Worm (Caenorhabditis elegans): ENCODE measurements around the gene clec-76.

clec-76 gene

DNA sequence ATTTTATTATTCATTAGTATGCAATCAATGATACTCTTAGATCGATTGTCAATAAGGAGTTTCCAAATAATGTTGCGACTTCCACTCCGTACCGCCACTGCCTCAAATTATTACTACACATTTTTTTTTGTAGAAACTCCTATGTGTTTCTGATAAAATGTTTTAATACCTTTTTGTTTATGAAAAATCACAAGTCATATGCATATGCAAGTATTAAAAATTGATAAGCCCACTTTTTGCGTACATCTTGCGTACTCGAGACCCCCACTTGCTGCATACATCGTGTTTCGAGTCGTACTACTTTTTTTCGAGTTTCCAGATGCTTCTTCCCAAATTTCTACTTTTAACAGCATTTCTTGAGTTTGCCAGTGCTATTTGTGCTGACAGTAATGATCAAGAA lies at the start of gene clec-76:
TSS of gene clec-76 (plus strand) at position 234 of the 400 bp plus-strand sequence.
- TF ChIP-seq nhr-28 (tag; optimal IDR thresholded peaks at IDR 0.05), result no peak
- no peak for TF ChIP-seq nhr-237 (tag; optimal IDR thresholded peaks at IDR 0.05)
- no peak for TF ChIP-seq tbx-8 (GFP tag; optimal IDR thresholded peaks at IDR 0.05)
- no peak for TF ChIP-seq ham-2 (GFP tag; optimal IDR thresholded peaks at IDR 0.05)
- TF ChIP-seq M03D4.4 (tag; optimal IDR thresholded peaks at IDR 0.05), result no peak
- no peak for TF ChIP-seq nhr-12 (tag; optimal IDR thresholded peaks at IDR 0.05)
- TF ChIP-seq mep-1 (tag; optimal IDR thresholded peaks at IDR 0.05), result no peak
- TF ChIP-seq zip-8 (tag; optimal IDR thresholded peaks at IDR 0.05), result no peak
- TF ChIP-seq ceh-43 (GFP tag; optimal IDR thresholded peaks at IDR 0.05), result no peak
- TF ChIP-seq bed-3 (GFP tag; optimal IDR thresholded peaks at IDR 0.05), result no peak
- TF ChIP-seq mab-5 (tag; optimal IDR thresholded peaks at IDR 0.05), result no peak
- TF ChIP-seq sptf-1 (tag; optimal IDR thresholded peaks at IDR 0.05), result no peak

DNA sequence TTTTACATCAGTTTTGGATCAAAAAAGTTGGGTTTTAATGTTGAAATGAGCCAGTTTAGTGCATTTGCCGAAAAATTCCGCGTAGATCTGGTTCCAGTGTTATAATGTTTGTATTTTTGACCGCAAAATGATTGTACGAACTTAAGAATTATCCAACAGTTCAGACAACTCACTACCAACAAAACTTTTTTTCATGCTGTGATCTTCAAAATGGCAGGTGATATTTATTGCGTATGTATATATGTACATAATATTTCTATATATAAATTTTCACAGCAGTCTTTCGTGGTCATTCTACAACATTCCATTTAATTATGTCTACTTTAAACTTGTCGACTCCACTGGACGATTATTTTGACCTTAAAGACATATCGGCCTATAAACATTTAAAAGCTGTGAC lies 49.8 kb upstream of the clec-76 start, which contains the start of gene srz-20:
TSS of gene srz-20 (plus strand) at position 301 of the 400 bp plus-strand sequence.
- TF ChIP-seq snpc-4 (tag; optimal IDR thresholded peaks at IDR 0.05) (no peak), unc-120 (tag; optimal IDR thresholded peaks at IDR 0.05; ENCODE audit: poor library complexity, severe bottlenecking) (no peak), unc-39 (tag; optimal IDR thresholded peaks at IDR 0.05) (no peak), sptf-1 (tag; optimal IDR thresholded peaks at IDR 0.05) (no peak), drap-1 (GFP tag; optimal IDR thresholded peaks at IDR 0.05) (no peak), cnd-1 (tag; optimal IDR thresholded peaks at IDR 0.05) (no peak), elt-3 (tag; optimal IDR thresholded peaks at IDR 0.05) (no peak), mab-5 (tag; optimal IDR thresholded peaks at IDR 0.05) (no peak), lsy-2 (tag; optimal IDR thresholded peaks at IDR 0.05) (no peak), ces-1 (GFP tag; optimal IDR thresholded peaks at IDR 0.05) (no peak), nhr-237 (tag; optimal IDR thresholded peaks at IDR 0.05) (no peak)

DNA sequence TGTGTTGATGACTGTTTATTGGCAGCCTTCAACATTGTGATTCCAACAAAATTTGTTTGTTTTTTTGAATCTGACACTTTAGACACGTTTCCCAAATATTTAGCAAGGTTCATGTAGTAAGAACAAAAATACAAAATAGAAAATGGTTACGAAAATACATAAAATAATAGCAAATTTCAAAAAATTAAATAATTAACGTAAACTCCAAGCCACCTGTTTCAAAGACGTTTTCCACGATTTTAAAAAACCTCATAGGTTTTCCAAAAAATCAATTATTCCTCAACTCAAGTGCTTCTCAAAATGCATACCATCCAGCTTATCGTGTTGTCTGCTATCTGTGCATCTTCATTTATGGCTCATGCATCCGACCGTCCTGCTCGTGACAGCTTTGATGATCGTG lies 47.6 kb upstream of the clec-76 start, which contains the start of gene F56D6.14:
TSS of gene F56D6.14 (plus strand) at position 301 of the 400 bp plus-strand sequence.
- TF ChIP-seq ham-2 (GFP tag; optimal IDR thresholded peaks at IDR 0.05) (no peak), snpc-4 (tag; optimal IDR thresholded peaks at IDR 0.05) (no peak), lin-13 (tag; optimal IDR thresholded peaks at IDR 0.05) (no peak), blmp-1 (tag; optimal IDR thresholded peaks at IDR 0.05) (no peak), hlh-1 (tag; optimal IDR thresholded peaks at IDR 0.05) (no peak)

DNA sequence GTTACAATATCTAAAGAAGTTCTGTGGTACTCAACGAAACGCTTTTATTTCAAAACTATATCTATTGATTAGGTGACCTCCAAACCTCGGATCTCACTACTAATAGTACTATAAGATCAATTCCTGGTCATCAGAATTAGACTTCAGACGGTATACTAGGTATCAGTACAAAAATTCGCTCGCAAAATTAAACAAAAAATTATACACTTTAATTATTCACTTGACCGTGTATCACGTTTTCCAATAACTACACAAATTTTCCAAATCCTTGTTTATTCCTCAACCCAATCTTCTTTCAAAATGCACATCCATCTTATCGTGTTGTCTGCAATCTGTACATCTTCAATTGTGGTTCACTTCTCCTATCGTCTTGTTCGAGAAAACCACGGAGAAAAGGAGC lies 46.9 kb upstream of the clec-76 start, which contains the start of gene F56D6.23:
TSS of gene F56D6.23 (plus strand) at position 301 of the 400 bp plus-strand sequence.
- TF ChIP-seq cnd-1 (tag; optimal IDR thresholded peaks at IDR 0.05) (no peak), ceh-43 (GFP tag; optimal IDR thresholded peaks at IDR 0.05) (no peak), nhr-28 (tag; optimal IDR thresholded peaks at IDR 0.05) (no peak), sem-2 (GFP tag; optimal IDR thresholded peaks at IDR 0.05) (no peak)

DNA sequence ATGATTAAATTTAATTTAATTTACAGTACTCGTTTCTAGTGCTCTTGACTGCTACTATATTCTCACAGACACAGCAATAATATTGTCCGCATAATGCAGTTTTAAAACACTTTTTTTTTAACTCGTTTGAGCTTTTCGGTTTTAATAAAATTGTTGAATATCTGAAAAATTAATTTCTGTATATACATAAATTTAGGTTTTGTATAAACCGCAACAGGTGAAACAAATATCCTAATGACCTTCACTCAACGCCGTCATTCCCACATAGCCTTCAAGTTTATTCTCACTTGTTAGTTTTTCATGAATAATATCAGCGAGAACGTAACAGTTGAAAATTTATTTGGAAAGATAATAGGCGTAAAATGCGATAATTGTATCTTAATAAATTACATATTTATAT lies 45.5 kb upstream of the clec-76 start, which contains the start of gene srz-19:
TSS of gene srz-19 (plus strand) at position 301 of the 400 bp plus-strand sequence.
- TF ChIP-seq M03D4.4 (tag; optimal IDR thresholded peaks at IDR 0.05) (no peak), nhr-2 (tag; optimal IDR thresholded peaks at IDR 0.05) (no peak), mab-5 (tag; optimal IDR thresholded peaks at IDR 0.05) (no peak), lin-13 (tag; optimal IDR thresholded peaks at IDR 0.05) (no peak), lin-32 (GFP tag; optimal IDR thresholded peaks at IDR 0.05) (no peak), elt-1 (tag; optimal IDR thresholded peaks at IDR 0.05; ENCODE audit: borderline replicate concordance, insufficient read depth) (no peak), pha-4 (tag; optimal IDR thresholded peaks at IDR 0.05) (no peak), snpc-4 (tag; optimal IDR thresholded peaks at IDR 0.05) (no peak), unc-39 (tag; optimal IDR thresholded peaks at IDR 0.05) (no peak)

DNA sequence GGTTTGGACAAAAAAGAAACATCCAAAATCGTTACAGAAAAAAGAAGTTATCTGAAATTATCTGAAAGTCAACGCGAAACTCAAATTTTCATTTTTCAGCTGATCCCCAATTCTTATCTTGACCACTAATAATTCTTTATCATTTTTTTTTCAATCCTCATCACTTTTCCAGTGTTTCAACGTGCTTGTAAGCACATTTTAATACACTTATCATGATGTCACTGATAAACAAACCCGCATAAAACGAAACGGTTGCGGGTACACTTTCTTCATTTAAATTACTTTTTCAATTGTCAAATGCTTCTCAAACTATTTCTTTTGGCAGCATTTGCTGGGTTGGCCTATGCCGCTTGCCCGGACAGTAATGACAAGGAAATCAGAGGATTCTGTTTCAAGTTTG lies 43.1 kb upstream of the clec-76 start, which contains the start of gene clec-67:
TSS of gene clec-67 (plus strand) at position 268 of the 400 bp plus-strand sequence.
- TF ChIP-seq mep-1 (tag; optimal IDR thresholded peaks at IDR 0.05) (no peak), ztf-11 (tag; optimal IDR thresholded peaks at IDR 0.05) (no peak), M03D4.4 (tag; optimal IDR thresholded peaks at IDR 0.05) (no peak), ceh-83 (GFP tag; optimal IDR thresholded peaks at IDR 0.05) (no peak), nhr-2 (tag; optimal IDR thresholded peaks at IDR 0.05) (no peak), nhr-237 (tag; optimal IDR thresholded peaks at IDR 0.05) (no peak)

Measured in whole organism, mixed stage, embryonic.